Fruit fly (Drosophila melanogaster) Kc167 (cell line): ENCODE data around the gene CG7530.

Experiments used
- Myc ChIP-seq: fragments of >200 bp; optimal IDR thresholded peaks from 2 replicates; lab custom pipeline; 2017; ENCODE audit warnings: missing external identifiers
- Sin3A ChIP-seq: fragments of >200 bp; optimal IDR thresholded peaks from 2 replicates; lab custom pipeline; 2018; ENCODE audit warnings: missing external identifiers
- h ChIP-seq: fragments of >200 bp; optimal IDR thresholded peaks from 3 replicates; lab custom pipeline; 2018; ENCODE audit warnings: missing external identifiers
- insv ChIP-seq: fragments of >200 bp; optimal IDR thresholded peaks from 3 replicates; lab custom pipeline; 2018; ENCODE audit warnings: missing external identifiers
- psq ChIP-seq: fragments of >200 bp; optimal IDR thresholded peaks from 2 replicates; lab custom pipeline; 2017; ENCODE audit warnings: missing external identifiers
- ttk ChIP-seq: sonication (Bioruptor generic); optimal IDR thresholded peaks from 2 replicates; lab custom pipeline; 2017; ENCODE audit warnings: missing external identifiers

The CG7530 gene

DNA sequence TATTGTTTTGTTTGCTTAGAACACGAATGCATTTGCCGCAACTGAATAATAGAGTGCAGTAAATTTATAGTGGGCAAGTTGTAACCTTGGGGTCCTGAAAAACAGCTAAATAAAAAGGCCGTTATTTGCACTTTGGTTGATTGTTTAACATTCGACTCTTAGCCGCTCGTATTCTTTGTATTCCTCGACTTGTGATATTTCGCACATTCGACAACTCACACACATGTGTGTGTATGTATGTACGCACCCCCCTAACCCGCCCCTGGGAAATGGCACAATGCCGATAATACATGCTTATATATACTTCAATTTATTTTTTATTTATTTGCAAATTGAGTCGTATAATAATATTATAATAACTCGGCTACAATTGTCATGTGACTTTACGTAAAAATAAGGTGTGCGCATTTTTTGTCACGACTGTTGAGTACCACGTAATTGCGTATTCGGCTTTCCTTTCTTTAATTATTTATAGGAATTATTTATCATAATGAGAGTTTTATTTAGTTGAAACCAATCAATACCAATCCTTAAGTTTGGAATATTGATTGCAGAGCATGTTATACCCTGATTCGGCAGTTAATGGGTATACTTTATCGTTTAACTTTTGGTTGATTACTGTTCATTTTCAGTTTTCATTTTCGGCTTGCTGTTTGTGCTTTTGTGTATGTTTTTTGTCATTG is 23.6 kb upstream of the CG7530 start:
- TF ChIP-seq ttk (lab: Kevin White, UChicago) (no peak), psq (lab: Kevin White, UChicago) (no peak), insv (lab: Kevin White, UChicago) (no peak), Myc (lab: Kevin White, UChicago) (no peak), h (lab: Kevin White, UChicago) (no peak), Sin3A (lab: Kevin White, UChicago) (no peak)

DNA sequence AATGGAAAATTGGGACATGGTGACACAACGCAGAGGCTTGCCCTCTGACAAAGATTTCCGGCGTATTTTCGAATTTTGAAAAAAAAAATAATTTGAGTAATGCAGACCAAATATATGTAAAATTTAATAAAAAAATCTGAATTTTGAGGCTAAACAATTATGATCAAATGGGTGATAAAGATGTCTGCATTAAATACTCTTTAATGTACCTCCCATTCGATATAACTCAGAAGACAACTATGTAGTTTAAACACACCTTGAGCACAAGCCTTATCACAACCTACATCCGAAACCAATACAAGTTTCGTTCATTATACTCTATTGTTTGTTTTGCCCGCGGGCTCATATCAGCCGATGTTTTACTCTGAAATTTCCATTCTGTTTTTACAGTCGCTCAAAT is 23.1 kb upstream of the CG7530 start, which contains the start of gene CG7362:
Gene CG7362 (minus strand): TSS at position 101 of the 400 bp plus-strand sequence.
- no peak for TF ChIP-seq psq (lab: Kevin White, UChicago)
- no peak for TF ChIP-seq ttk (lab: Kevin White, UChicago)
- TF ChIP-seq Sin3A (lab: Kevin White, UChicago) = no peak
- no peak for TF ChIP-seq insv (lab: Kevin White, UChicago)
- no peak for TF ChIP-seq h (lab: Kevin White, UChicago)
- TF ChIP-seq Myc (lab: Kevin White, UChicago) = no peak

DNA sequence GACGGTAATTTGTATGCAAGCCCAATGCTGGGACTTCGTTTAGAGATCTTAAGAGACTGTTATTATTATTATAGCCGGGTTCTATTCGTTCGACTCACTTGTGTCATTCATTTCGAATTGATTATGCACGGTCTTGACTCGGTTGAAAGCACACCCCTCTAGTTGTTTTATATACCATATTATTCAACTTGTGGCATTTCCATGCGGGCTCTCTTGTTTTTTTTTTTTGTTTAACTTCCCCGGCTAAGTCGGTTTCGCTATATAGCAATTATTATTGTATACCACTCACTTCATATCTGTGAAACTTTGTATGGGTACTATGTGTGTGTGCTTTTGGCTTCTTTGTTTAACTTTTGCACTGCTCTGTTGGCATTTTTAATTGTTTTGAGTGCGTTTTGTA is 19.7 kb upstream of the CG7530 start, which contains the start of gene smp-30:
Gene smp-30 (minus strand): TSS at position 224 of the 400 bp plus-strand sequence.
- no peak for TF ChIP-seq Sin3A (lab: Kevin White, UChicago)
- no peak for TF ChIP-seq ttk (lab: Kevin White, UChicago)
- TF ChIP-seq h (lab: Kevin White, UChicago) = no peak
- TF ChIP-seq psq (lab: Kevin White, UChicago) = no peak
- no peak for TF ChIP-seq Myc (lab: Kevin White, UChicago)

DNA sequence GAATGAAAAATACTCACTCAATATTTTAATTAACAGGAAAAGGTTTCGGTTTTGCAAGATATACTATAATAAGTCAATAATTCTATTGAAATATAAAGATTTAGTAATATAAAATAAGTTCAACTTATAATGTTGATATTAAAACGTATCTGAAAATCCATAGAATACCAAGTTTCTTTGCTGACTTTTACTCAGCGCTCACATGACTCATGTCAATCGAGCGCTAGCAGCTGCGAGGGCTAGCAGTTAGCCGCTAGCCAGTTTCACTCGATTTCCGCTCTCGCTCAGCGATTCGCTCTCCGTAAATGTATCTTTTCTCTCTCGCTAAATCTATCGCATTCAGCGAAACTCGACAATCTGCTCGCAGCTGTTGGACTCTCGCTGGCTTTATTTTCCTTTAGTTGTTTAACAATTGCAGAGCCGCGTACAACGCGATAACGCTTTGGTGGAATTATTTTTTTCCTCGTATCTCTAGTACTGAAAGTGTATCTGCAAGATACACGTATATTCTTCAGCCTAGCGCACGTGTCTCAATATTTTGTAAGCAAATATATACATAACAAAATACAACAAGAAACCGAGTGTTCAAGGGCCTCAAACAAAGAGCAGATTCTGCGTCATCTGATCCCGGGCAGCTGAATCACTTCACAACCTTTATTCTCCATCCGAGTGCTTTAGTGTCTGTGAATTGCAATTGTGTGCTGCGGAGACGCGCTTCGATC is 17.9 kb upstream of the CG7530 start:
- TF ChIP-seq Sin3A (lab: Kevin White, UChicago) (no peak), h (lab: Kevin White, UChicago) (no peak), insv (lab: Kevin White, UChicago) (no peak), psq (lab: Kevin White, UChicago) (no peak), Myc (lab: Kevin White, UChicago) (no peak), ttk (lab: Kevin White, UChicago) (no peak)

DNA sequence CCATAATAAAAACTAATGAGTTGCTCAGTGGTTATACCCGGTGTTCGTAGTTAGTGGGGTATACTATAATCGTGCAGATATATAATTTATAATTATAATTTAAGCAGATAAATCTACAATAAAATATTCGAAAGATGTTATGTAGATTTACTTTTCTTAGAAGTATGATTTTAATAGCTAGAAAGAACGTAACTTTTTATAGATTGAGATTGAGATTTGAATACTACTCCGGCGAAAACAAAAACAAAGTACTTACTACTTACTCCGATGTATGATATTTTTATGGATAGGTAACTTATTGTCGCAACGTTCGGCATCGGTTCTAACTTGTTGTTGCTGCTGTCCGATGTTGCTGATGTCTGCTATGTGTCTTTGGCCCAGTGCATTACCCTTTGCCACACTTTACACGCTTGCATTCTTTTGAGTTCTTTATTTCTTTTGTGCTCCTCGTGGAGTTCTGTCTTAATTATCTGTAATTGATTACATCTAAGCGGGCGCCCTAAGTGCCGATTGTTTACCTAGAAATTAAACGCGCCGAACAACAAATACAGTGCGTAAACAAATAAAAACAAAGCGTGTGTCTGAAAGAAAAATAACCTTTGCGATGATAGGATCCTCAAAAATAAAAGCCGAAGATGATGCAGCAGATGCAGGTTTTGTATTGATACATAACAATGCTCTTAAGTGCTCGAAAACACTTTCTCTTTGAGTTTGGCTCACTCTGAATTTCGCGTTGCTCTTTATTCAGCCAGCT is 17.2 kb upstream of the CG7530 start:
- no peak for TF ChIP-seq h (lab: Kevin White, UChicago)
- TF ChIP-seq Myc (lab: Kevin White, UChicago) = no peak
- TF ChIP-seq Sin3A (lab: Kevin White, UChicago) = no peak
- TF ChIP-seq psq (lab: Kevin White, UChicago) = no peak
- TF ChIP-seq insv (lab: Kevin White, UChicago) = no peak
- TF ChIP-seq ttk (lab: Kevin White, UChicago) = no peak

DNA sequence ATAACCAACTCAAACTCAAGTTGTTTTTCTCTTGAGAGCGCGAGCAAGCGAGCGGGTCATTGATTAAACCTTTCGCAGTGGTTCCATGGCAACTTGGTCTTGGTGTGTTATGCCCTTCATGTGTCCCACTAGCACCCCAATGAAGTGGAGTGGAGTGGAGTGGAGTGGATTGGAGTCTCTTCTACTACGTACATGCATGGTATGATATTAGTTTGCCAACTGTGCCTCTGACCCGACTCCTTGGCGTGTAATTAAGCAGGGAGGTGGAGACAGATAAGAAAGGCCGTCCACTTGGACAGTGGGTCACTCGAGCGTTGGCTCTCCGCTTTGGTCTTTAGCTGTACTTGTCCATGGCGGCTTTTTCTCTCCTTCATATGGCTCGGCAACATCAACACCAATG is 16.6 kb upstream of the CG7530 start:
- no peak for TF ChIP-seq insv (lab: Kevin White, UChicago)
- TF ChIP-seq h (lab: Kevin White, UChicago) = no peak
- TF ChIP-seq Sin3A (lab: Kevin White, UChicago) = no peak
- no peak for TF ChIP-seq Myc (lab: Kevin White, UChicago)
- no peak for TF ChIP-seq psq (lab: Kevin White, UChicago)
- TF ChIP-seq ttk (lab: Kevin White, UChicago) = no peak

DNA sequence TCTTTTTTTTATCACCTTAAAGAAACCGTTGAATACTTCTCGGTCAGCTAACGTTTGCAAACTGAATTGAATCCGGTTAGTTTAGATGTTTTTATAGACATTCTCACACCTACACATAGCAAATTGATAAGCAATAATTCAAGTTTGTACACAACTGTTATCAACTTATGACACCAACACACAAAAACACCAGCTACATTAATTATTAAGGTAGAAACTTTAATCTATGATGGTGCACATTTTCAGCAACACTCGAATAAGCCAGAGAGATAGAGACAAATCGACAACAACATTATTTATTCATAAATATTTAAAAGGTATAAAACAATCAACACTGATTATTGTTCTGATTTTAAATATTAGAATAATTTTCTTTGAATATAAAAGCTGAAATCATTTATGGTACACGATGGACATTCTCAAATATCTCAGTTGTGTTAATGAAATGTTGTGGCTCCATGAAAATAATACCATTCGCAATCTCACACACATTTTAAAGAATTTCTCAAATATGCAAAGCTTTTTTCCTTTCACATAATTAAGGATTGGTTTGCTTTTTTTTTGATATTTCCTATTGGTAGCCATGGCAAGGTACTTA is 16.0 kb upstream of the CG7530 start:
- no peak for TF ChIP-seq insv (lab: Kevin White, UChicago)
- no peak for TF ChIP-seq Myc (lab: Kevin White, UChicago)
- no peak for TF ChIP-seq ttk (lab: Kevin White, UChicago)
- no peak for TF ChIP-seq psq (lab: Kevin White, UChicago)
- no peak for TF ChIP-seq h (lab: Kevin White, UChicago)
- no peak for TF ChIP-seq Sin3A (lab: Kevin White, UChicago)

DNA sequence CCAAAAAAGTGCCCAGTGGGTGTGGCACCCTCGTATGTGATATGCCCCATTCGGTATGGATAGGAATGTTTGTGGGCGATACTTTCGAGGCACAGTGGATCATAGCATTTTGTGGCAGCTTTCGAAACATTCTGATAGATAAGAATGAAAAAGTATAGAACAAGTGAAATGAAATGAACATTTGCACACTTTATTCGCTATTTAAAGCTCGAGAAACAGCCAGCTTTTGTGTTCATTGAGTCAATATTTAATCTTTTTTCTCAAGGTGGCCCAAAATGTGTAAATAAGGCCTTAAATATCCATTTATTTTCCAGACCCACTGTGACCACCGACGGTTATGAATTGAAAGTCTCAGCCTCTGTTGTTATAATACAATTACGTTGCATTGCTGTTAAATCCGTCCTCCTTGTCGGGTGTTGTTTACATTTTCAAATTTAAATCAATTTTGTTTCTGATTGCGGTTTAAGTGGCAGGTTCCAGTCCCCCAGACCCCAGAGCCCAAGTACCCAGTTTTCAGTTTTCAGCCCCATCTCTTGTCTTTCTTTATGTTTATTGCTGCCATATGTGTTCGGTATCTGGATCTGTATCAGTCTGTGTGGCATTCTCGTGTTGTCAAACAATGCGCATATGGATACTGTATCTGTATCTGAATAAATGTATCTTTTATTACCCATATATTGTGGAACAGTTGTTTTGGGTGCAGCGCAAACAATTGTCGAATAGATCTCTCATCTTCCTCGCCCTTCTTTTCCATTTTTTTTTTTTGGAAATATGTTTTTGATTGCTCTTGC is 13.2 kb upstream of the CG7530 start:
- TF ChIP-seq psq (lab: Kevin White, UChicago) (no peak), Myc (lab: Kevin White, UChicago) (no peak), ttk (lab: Kevin White, UChicago) (no peak), h (lab: Kevin White, UChicago) (no peak), Sin3A (lab: Kevin White, UChicago) (no peak), insv (lab: Kevin White, UChicago) (no peak)

DNA sequence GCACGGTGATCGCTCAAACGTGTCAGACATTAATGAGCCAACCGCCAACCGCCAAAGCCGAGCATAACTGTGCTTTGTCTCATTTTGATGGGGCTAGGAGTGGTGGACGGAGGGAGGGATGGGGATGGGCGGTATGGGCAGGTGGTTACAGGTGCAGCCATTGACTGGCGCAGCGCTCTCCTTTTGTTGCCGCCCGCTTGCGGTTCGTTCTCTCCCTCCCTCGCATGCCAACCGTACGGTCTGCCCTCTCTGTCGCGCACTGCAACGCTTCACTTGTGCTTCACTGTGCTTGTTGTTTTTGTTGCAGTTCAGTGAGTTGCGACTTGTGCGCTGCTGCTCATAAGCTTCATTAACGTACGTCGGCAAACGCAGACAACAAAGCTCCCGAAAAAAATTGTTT is 12.1 kb upstream of the CG7530 start:
- TF ChIP-seq ttk (lab: Kevin White, UChicago) (no peak), Sin3A (lab: Kevin White, UChicago) (no peak), psq (lab: Kevin White, UChicago) (no peak), insv (lab: Kevin White, UChicago) (no peak), h (lab: Kevin White, UChicago) (no peak)

DNA sequence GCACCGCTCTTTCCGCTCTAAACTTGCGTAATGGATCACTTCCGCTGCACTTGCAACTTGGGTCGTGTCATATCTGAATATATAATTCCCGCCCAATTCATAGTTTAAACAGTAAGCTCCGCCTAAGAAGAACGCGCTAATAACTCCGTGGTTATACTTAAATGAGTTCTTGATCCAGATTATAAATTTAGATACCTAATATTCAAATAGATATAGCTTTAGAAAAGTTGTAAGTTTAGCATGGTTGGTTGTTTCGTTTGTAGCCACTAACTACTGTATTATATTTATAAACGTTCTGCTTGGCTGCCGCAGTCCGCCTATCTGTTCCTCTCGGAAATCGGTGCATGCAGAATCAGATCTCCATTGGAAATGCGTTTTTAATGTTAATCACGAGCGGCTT is 11.6 kb upstream of the CG7530 start:
- TF ChIP-seq Sin3A (lab: Kevin White, UChicago) (no peak), Myc (lab: Kevin White, UChicago) (no peak), ttk (lab: Kevin White, UChicago) (no peak)
